Fruit fly (Drosophila melanogaster) whole organism: Measurements from ENCODE around the gene Nmdar1.

Experiments used
- CG8478 ChIP-seq: fragments of >200 bp; optimal IDR thresholded peaks from 2 replicates; lab custom pipeline; 2018; ENCODE audit warnings: inconsistent platforms
- Dll ChIP-seq: fragments of >200 bp; optimal IDR thresholded peaks from 2 replicates; lab custom pipeline; 2017
- EcR ChIP-seq, 2 experiments: fragments of >200 bp; optimal IDR thresholded peaks; 2 replicates each; lab custom pipeline; 2017; ENCODE audit warnings: missing biosample characterization in 2 of 2, missing genetic modification characterization in 2 of 2, missing genetic modification reagents in 2 of 2
- pan ChIP-seq: fragments of >200 bp; optimal IDR thresholded peaks from 2 replicates; lab custom pipeline; 2017
- psq ChIP-seq: fragments of >200 bp; optimal IDR thresholded peaks from 2 replicates; lab custom pipeline; 2017
- usp ChIP-seq: fragments of >200 bp; optimal IDR thresholded peaks from 2 replicates; lab custom pipeline; 2017; ENCODE audit warnings: missing biosample characterization, missing genetic modification characterization, mixed read lengths

The Nmdar1 gene

DNA sequence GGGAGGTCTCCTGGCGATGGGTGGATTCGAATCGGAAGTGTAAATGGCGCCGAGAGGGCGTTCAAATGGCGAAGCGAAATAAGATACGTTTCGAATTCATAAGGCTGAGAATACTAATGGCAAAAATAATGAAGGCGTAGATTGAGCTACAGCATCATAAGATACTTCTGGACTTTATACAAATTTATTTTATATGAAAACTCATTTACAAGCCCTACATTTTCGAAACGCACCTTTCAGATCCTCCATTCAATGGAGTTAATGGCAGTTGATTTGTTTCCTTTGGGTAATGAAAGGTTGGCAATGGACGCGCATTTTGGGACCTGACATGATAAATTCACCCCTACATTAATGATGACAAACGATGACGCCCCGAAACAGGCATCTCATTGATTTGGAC lies 8.4 kb downstream of the Nmdar1 start:
- TF ChIP-seq usp (GFP tag; lab: Kevin White, UChicago): no peak
- no peak for TF ChIP-seq CG8478 (lab: Kevin White, UChicago)
- TF ChIP-seq pan (lab: Kevin White, UChicago): no peak
- TF ChIP-seq psq (lab: Kevin White, UChicago): no peak
- no peak for TF ChIP-seq Dll (lab: Kevin White, UChicago)
- TF ChIP-seq EcR (GFP tag; optimal IDR thresholded peaks at IDR 0.05; lab: Kevin White, UChicago): no peak

- TF ChIP-seq pan (lab: Kevin White, UChicago) (no peak), psq (lab: Kevin White, UChicago) (no peak), usp (GFP tag; lab: Kevin White, UChicago) (no peak), CG8478 (lab: Kevin White, UChicago) (no peak), EcR (GFP tag; optimal IDR thresholded peaks at IDR 0.05; lab: Kevin White, UChicago) (no peak), Dll (lab: Kevin White, UChicago) (no peak)
Measured at dm6 chr3R:5503789-5504387, 19.2 kb downstream of the Nmdar1 start.

DNA sequence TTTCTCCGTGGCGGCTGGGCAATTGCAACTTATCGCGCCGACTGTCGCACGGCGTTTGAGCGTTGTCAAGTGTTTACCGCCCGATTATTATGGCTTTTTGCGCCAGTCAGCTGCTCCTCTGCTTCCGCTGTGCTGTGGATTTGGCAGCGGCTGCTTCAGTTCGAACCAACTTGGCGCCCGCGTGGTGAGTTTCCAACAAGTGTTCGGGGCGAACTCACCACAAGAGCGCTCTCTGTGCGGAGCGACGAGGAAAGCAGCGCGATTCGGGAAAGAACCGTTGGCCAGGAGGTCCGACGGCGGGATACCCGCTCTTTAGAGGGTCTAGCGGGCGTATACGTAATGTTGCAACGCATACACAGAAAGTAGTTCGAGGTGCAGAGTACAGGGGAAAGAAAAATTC lies 20.5 kb downstream of the Nmdar1 start, which contains the start of gene NKCC:
Gene NKCC (minus strand): TSS at position 57 of the 400 bp plus-strand sequence.
- TF ChIP-seq Dll (lab: Kevin White, UChicago) (no peak), CG8478 (lab: Kevin White, UChicago) (no peak), usp (GFP tag; lab: Kevin White, UChicago) (no peak), EcR (GFP tag; optimal IDR thresholded peaks at IDR 0.05; lab: Kevin White, UChicago) (no peak), pan (lab: Kevin White, UChicago) (no peak), psq (lab: Kevin White, UChicago) (no peak)

dm6 chr3R:5497600-5497999 lies 25.5 kb downstream of the Nmdar1 start:
- no peak for TF ChIP-seq Dll (lab: Kevin White, UChicago)
- TF ChIP-seq psq (lab: Kevin White, UChicago): no peak
- TF ChIP-seq pan (lab: Kevin White, UChicago): no peak
- no peak for TF ChIP-seq CG8478 (lab: Kevin White, UChicago)
- TF ChIP-seq usp (GFP tag; lab: Kevin White, UChicago): no peak
- no peak for TF ChIP-seq EcR (GFP tag; optimal IDR thresholded peaks at IDR 0.05; lab: Kevin White, UChicago)

dm6 chr3R:5485295-5485718 lies 37.8 kb downstream of the Nmdar1 start, which contains the start of gene CG31550:
Gene CG31550, plus strand, starts transcription at chr3R:5485543.
- no peak for TF ChIP-seq pan (lab: Kevin White, UChicago)
- no peak for TF ChIP-seq Dll (lab: Kevin White, UChicago)
- no peak for TF ChIP-seq usp (GFP tag; lab: Kevin White, UChicago)
- no peak for TF ChIP-seq EcR (GFP tag; optimal IDR thresholded peaks at IDR 0.05; lab: Kevin White, UChicago)

DNA sequence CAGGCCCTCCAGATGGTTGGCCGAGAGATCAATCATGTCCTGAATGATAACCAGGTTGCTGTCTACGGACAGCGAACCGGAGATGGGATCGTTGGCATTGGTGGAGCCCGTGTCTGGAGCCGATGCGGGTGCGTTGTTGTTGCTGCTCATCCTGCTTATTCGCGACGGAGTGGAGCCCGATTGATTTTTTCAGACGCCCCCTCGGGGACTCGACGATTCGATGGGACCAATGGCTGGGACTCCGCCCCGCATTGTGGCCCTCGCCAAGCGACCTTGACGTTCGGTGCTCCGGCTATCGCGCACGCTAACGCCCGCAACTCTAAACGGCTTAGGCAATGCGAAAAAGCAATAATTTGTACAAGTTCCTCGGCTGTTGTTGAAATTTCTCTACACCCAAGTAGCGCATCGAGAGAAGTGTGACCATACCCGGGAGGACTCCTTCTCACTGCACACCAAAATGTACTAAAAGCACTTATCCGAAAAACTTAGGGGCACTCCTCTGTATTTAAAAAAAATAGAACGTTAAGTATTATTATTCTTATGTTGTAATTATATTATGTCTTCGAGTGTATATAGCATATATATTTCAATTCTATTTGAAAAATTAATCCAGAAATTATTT lies 39.5 kb downstream of the Nmdar1 start, which contains the start of gene ksr:
Gene ksr (minus strand): TSS at position 419 of the 622 bp plus-strand sequence.
- no peak for TF ChIP-seq usp (GFP tag; lab: Kevin White, UChicago)
- TF ChIP-seq Dll (lab: Kevin White, UChicago): no peak
- no peak for TF ChIP-seq psq (lab: Kevin White, UChicago)
- no peak for TF ChIP-seq CG8478 (lab: Kevin White, UChicago)
- no peak for TF ChIP-seq pan (lab: Kevin White, UChicago)
- TF ChIP-seq EcR (GFP tag; optimal IDR thresholded peaks at IDR 0.05; lab: Kevin White, UChicago): no peak

- TF ChIP-seq EcR (GFP tag; optimal IDR thresholded peaks at IDR 0.05; lab: Kevin White, UChicago) (no peak), Dll (lab: Kevin White, UChicago) (no peak), psq (lab: Kevin White, UChicago) (no peak), usp (GFP tag; lab: Kevin White, UChicago) (no peak), pan (lab: Kevin White, UChicago) (no peak), CG8478 (lab: Kevin White, UChicago) (no peak)
Measured at dm6 chr3R:5482790-5483189, 40.3 kb downstream of the Nmdar1 start.

DNA sequence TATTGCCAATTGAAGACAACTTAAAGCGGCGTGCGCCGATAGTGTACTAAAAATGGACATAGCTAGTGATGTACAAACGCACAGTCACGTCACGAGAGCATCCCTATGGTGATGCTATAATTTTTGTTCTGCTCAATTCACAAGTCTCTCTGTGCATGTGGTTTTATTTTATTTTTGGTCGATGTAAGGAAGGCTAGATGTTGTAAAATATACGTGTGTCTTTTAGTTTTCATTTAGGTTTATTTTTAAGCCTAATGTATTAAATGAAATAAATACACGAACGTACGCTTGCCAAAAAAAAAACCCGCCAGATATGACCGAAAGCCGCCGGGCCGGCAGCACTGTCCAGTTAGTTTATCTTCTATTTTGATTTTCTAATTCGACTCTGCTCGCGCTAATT lies 48.6 kb downstream of the Nmdar1 start, which contains the start of the genes CG45100, HDAC3 and Hcs:
Gene CG45100 (minus strand): TSS at position 50 of the 400 bp plus-strand sequence.
Gene HDAC3 (minus strand): TSS at position 50 of the 400 bp plus-strand sequence.
Gene Hcs (plus strand): TSS at position 349 of the 400 bp plus-strand sequence.
- TF ChIP-seq psq (lab: Kevin White, UChicago) (no peak), EcR (GFP tag; optimal IDR thresholded peaks at IDR 0.05; lab: Kevin White, UChicago) (no peak), pan (lab: Kevin White, UChicago) (no peak)

DNA sequence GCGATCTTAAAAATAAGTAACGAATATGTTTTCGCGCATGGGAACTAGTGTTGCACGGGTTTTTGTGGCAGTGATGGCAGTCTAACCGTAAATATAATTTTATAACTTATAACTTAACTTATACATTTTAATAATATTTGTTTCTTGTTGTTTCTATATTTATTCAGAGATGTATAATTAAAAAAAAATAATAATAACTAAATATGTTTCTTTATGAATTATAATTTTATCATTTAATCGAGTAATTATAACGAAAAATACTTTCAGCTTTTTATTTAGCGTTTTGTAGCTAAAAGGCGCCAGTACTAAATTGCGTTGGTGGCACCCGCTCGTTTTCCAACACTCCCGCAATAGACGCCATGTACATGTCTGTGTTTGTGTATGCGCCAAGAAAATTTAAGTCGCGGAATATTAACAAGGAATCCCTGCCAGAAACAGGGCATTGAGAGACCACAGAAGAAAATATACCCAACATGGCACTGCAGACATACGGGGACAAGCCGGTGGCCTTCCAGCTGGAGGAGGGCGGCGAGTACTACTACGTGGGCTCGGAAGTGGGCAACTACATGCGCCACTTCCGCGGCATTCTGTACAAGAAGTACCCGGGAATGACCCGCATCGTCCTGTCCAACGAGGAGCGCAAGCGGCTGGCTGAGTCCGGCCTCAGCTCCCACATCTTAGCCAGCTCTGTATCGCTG lies 52.4 kb downstream of the Nmdar1 start, which contains the start of the genes mRpL44 and Snr1:
Gene mRpL44 (minus strand): TSS at position 51 of the 698 bp plus-strand sequence.
Gene Snr1 (plus strand): TSS at position 341 of the 698 bp plus-strand sequence.
- TF ChIP-seq Dll (lab: Kevin White, UChicago) (no peak), psq (lab: Kevin White, UChicago) (no peak)

DNA sequence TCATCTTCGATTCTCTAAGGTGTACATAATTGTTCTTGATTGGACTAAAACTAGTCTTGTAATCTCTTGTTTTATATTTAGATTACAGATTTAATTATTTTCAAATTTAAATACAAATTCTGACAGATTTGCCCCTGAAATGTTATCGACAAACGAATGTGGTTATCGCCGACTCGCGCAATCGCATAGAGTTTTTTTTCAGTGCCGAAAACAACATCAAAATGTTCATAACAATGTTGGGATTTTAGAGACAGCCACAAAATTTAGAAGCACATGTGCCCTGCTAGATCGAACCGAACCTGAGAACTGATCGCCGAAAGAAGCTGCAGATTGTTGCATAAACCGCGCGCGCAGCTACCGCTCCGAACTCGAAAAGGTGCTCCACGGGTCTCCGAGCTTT lies 55.5 kb downstream of the Nmdar1 start, which contains the start of gene POLDIP2:
Gene POLDIP2 (plus strand): TSS at position 160 of the 400 bp plus-strand sequence.
- no peak for TF ChIP-seq psq (lab: Kevin White, UChicago)
- no peak for TF ChIP-seq Dll (lab: Kevin White, UChicago)
- no peak for TF ChIP-seq CG8478 (lab: Kevin White, UChicago)
- TF ChIP-seq EcR (GFP tag; optimal IDR thresholded peaks at IDR 0.05; lab: Kevin White, UChicago): no peak
- TF ChIP-seq usp (GFP tag; lab: Kevin White, UChicago): no peak

- TF ChIP-seq EcR (GFP tag; optimal IDR thresholded peaks at IDR 0.05; lab: Kevin White, UChicago) (no peak), Dll (lab: Kevin White, UChicago) (no peak), pan (lab: Kevin White, UChicago) (no peak), usp (GFP tag; lab: Kevin White, UChicago) (no peak), psq (lab: Kevin White, UChicago) (no peak), CG8478 (lab: Kevin White, UChicago) (no peak)
Measured at dm6 chr3R:5466875-5467274, 56.3 kb downstream of the Nmdar1 start, which contains the start of gene RpL35A. Gene RpL35A, minus strand, starts transcription at chr3R:5467101.
